Fruit fly (Drosophila melanogaster) whole organism, pupa: ENCODE data around the gene Brd.

Experiments used
- CG10348 ChIP-seq: fragments of 200-800 bp; sonication (Bioruptor generic); IDR thresholded peaks from 2 replicates; pipeline ENCODE4 v1.3.6; 2022; ENCODE audit warnings: missing biosample characterization, missing genetic modification characterization
- CG12605 ChIP-seq: fragments of 200-800 bp; sonication (Bioruptor generic); IDR thresholded peaks from 2 replicates; pipeline ENCODE4 v1.3.6; 2022; ENCODE audit warnings: missing biosample characterization, missing genetic modification characterization
- CG13204 ChIP-seq: fragments of 200-800 bp; sonication (Bioruptor generic); optimal IDR thresholded peaks from 2 replicates; lab custom pipeline; 2018; ENCODE audit warnings: missing biosample characterization, mild to moderate bottlenecking, missing genetic modification characterization, moderate library complexity
- CG14655 ChIP-seq: fragments of 200-800 bp; sonication (Bioruptor generic); optimal IDR thresholded peaks from 3 replicates; lab custom pipeline; 2017; ENCODE audit warnings: mild to moderate bottlenecking, missing biosample characterization, missing genetic modification reagents, missing genetic modification characterization
- CG15710 ChIP-seq: fragments of 200-800 bp; sonication (Bioruptor generic); optimal IDR thresholded peaks from 2 replicates; lab custom pipeline; 2018; ENCODE audit warnings: missing biosample characterization, mild to moderate bottlenecking, missing genetic modification characterization, moderate library complexity
- CG17806 ChIP-seq: fragments of 200-800 bp; sonication (Bioruptor generic); optimal IDR thresholded peaks from 2 replicates; lab custom pipeline; 2018; ENCODE audit warnings: missing biosample characterization, mild to moderate bottlenecking, missing genetic modification characterization, moderate library complexity
- CG32121 ChIP-seq: fragments of 200-800 bp; sonication (Bioruptor generic); IDR thresholded peaks from 2 replicates; pipeline ENCODE4 v1.3.6; 2022; ENCODE audit warnings: missing biosample characterization, missing genetic modification characterization
- CG34367 ChIP-seq: fragments of 200-800 bp; sonication (Bioruptor generic); optimal IDR thresholded peaks from 2 replicates; lab custom pipeline; 2018; ENCODE audit warnings: missing biosample characterization, mild to moderate bottlenecking, missing genetic modification characterization
- CG4496 ChIP-seq: fragments of 200-800 bp; sonication (Bioruptor generic); IDR thresholded peaks from 3 replicates; pipeline ENCODE4 v1.3.6; 2022; ENCODE audit warnings: missing biosample characterization, missing genetic modification characterization
- CG8159 ChIP-seq: fragments of 200-800 bp; sonication (Bioruptor generic); optimal IDR thresholded peaks from 3 replicates; lab custom pipeline; 2018; ENCODE audit warnings: missing biosample characterization, mild to moderate bottlenecking, missing genetic modification characterization, moderate library complexity
- CG8301 ChIP-seq: fragments of 200-800 bp; sonication (Bioruptor generic); optimal IDR thresholded peaks from 2 replicates; lab custom pipeline; 2018; ENCODE audit warnings: missing biosample characterization, mild to moderate bottlenecking, missing genetic modification characterization
- CG9948 ChIP-seq: fragments of 200-800 bp; sonication (Bioruptor generic); optimal IDR thresholded peaks from 2 replicates; lab custom pipeline; 2018; ENCODE audit warnings: missing biosample characterization, mild to moderate bottlenecking, missing genetic modification characterization, moderate library complexity
- D1 ChIP-seq: fragments of 200-800 bp; sonication (Bioruptor generic); optimal IDR thresholded peaks from 2 replicates; lab custom pipeline; 2018; ENCODE audit warnings: missing biosample characterization, mild to moderate bottlenecking, missing genetic modification characterization, moderate library complexity
- EcR ChIP-seq: fragments of 200-800 bp; sonication (Bioruptor generic); optimal IDR thresholded peaks from 3 replicates; lab custom pipeline; 2019; ENCODE audit warnings: missing biosample characterization, missing genetic modification characterization, mild to moderate bottlenecking, moderate library complexity, missing genetic modification reagents
- Ets98B ChIP-seq: fragments of 200-800 bp; sonication (Bioruptor generic); IDR thresholded peaks from 2 replicates; pipeline ENCODE4 v1.3.6; 2022; ENCODE audit warnings: missing biosample characterization, missing genetic modification characterization
- Pif1A ChIP-seq: fragments of 200-800 bp; sonication (Bioruptor generic); optimal IDR thresholded peaks from 3 replicates; lab custom pipeline; 2016; ENCODE audit warnings: missing biosample characterization, missing genetic modification characterization
- Pif1B ChIP-seq: fragments of 200-800 bp; sonication (Bioruptor generic); optimal IDR thresholded peaks from 3 replicates; lab custom pipeline; 2016; ENCODE audit warnings: missing biosample characterization, missing genetic modification characterization
- Snoo ChIP-seq: fragments of 200-800 bp; sonication (Bioruptor generic); optimal IDR thresholded peaks from 3 replicates; lab custom pipeline; 2017; ENCODE audit warnings: missing biosample characterization, mild to moderate bottlenecking, missing genetic modification characterization, inconsistent platforms
- fd96Ca ChIP-seq: fragments of 200-800 bp; sonication (Bioruptor generic); IDR thresholded peaks from 3 replicates; pipeline ENCODE4 v1.3.6; 2022; ENCODE audit warnings: missing biosample characterization, missing genetic modification characterization
- gl ChIP-seq: fragments of 200-800 bp; sonication (Bioruptor generic); optimal IDR thresholded peaks from 2 replicates; lab custom pipeline; 2018; ENCODE audit warnings: missing biosample characterization, mild to moderate bottlenecking, missing genetic modification characterization
- rn ChIP-seq: fragments of 200-800 bp; sonication (Bioruptor generic); IDR thresholded peaks from 2 replicates; pipeline ENCODE4 v1.3.6; 2022; ENCODE audit warnings: missing biosample characterization, missing genetic modification characterization

Gene Brd

dm6 chr3L:14971893-14972624, 408 bp upstream of the Brd start:
- peak; percentile 9 for TF ChIP-seq CG8159 (tag; lab: Kevin White, UChicago)
- no peak for TF ChIP-seq CG13204 (GFP tag; lab: Kevin White, UChicago)
- TF ChIP-seq fd96Ca (GFP tag; lab: Robert Waterston, UW): no peak
- TF ChIP-seq CG32121: no peak
- TF ChIP-seq CG8301 (tag; lab: Kevin White, UChicago): no peak
- no peak for TF ChIP-seq Pif1B (GFP tag; lab: Kevin White, UChicago)
- TF ChIP-seq CG17806 (tag; lab: Kevin White, UChicago): no peak
- TF ChIP-seq, all 21 proteins: peak for 1

- TF ChIP-seq CG34367 (tag; lab: Kevin White, UChicago) (no peak), CG9948 (tag; lab: Kevin White, UChicago) (no peak), gl (tag; lab: Kevin White, UChicago) (no peak), CG13204 (GFP tag; lab: Kevin White, UChicago) (no peak), EcR (GFP tag; lab: Kevin White, UChicago) (peak; percentile 49), CG4496 (GFP tag; lab: Robert Waterston, UW) (no peak)
Measured at dm6 chr3L:14973251-14973625, 771 bp downstream of the Brd start.

- TF ChIP-seq CG14655 (GFP tag; lab: Kevin White, UChicago): no peak
- no peak for TF ChIP-seq CG8301 (tag; lab: Kevin White, UChicago)
Measured at dm6 chr3L:14974513-14974912, 2.0 kb downstream of the Brd start, which contains the start of gene Ocho. Gene Ocho (plus strand): TSS chr3L:14974848.

dm6 chr3L:14974952-14975351, 2.5 kb downstream of the Brd start:
- no peak for TF ChIP-seq EcR (GFP tag; lab: Kevin White, UChicago)
- TF ChIP-seq gl (tag; lab: Kevin White, UChicago): no peak
- TF ChIP-seq CG4496 (GFP tag; lab: Robert Waterston, UW): no peak
- TF ChIP-seq Ets98B (GFP tag; lab: Robert Waterston, UW): no peak
- no peak for TF ChIP-seq CG17806 (tag; lab: Kevin White, UChicago)
- TF ChIP-seq CG15710 (tag; lab: Kevin White, UChicago): no peak
- no peak for TF ChIP-seq CG14655 (GFP tag; lab: Kevin White, UChicago)
- no peak for TF ChIP-seq D1 (tag; lab: Kevin White, UChicago)
- TF ChIP-seq CG32121: no peak
- TF ChIP-seq Snoo: no peak
- TF ChIP-seq CG12605 (GFP tag; lab: Robert Waterston, UW): no peak
- TF ChIP-seq rn (GFP tag; lab: Robert Waterston, UW): no peak
- no peak for TF ChIP-seq CG34367 (tag; lab: Kevin White, UChicago)

- TF ChIP-seq CG13204 (GFP tag; lab: Kevin White, UChicago): no peak
- no peak for TF ChIP-seq CG4496 (GFP tag; lab: Robert Waterston, UW)
- TF ChIP-seq CG8301 (tag; lab: Kevin White, UChicago): no peak
- no peak for TF ChIP-seq EcR (GFP tag; lab: Kevin White, UChicago)
- TF ChIP-seq D1 (tag; lab: Kevin White, UChicago): no peak
- no peak for TF ChIP-seq CG32121
- no peak for TF ChIP-seq CG34367 (tag; lab: Kevin White, UChicago)
- TF ChIP-seq CG14655 (GFP tag; lab: Kevin White, UChicago): no peak
- TF ChIP-seq CG15710 (tag; lab: Kevin White, UChicago): no peak
Measured at dm6 chr3L:14976026-14976425, 3.6 kb downstream of the Brd start.

dm6 chr3L:14977536-14978495, 5.3 kb downstream of the Brd start:
- TF ChIP-seq Ets98B (GFP tag; lab: Robert Waterston, UW) (no peak; the same call in 1 of the 2 replicates), gl (tag; lab: Kevin White, UChicago) (no peak), CG8159 (tag; lab: Kevin White, UChicago) (peak; percentile 77), CG17806 (tag; lab: Kevin White, UChicago) (peak; percentile 29), Snoo (peak; percentile 64), CG15710 (tag; lab: Kevin White, UChicago) (peak; percentile 73), CG8301 (tag; lab: Kevin White, UChicago) (peak; percentile 2), CG13204 (GFP tag; lab: Kevin White, UChicago) (peak; percentile 15), rn (GFP tag; lab: Robert Waterston, UW) (no peak), CG9948 (tag; lab: Kevin White, UChicago) (peak; percentile 71), CG34367 (tag; lab: Kevin White, UChicago) (peak; percentile 21), Pif1B (GFP tag; lab: Kevin White, UChicago) (peak; percentile 27), CG10348 (GFP tag; lab: Robert Waterston, UW) (no peak), D1 (tag; lab: Kevin White, UChicago) (no peak), CG12605 (GFP tag; lab: Robert Waterston, UW) (no peak), fd96Ca (GFP tag; lab: Robert Waterston, UW) (no peak), Pif1A (GFP tag; lab: Kevin White, UChicago) (peak; percentile 21), CG14655 (GFP tag; lab: Kevin White, UChicago) (peak; percentile 63), EcR (GFP tag; lab: Kevin White, UChicago) (peak; percentile 87), CG4496 (GFP tag; lab: Robert Waterston, UW) (peak; percentile 39; the same call in 1 of the 3 replicates), CG32121 (no peak)
